Fruit fly (Drosophila melanogaster): ENCODE data around the gene MED30.

Gene MED30

DNA sequence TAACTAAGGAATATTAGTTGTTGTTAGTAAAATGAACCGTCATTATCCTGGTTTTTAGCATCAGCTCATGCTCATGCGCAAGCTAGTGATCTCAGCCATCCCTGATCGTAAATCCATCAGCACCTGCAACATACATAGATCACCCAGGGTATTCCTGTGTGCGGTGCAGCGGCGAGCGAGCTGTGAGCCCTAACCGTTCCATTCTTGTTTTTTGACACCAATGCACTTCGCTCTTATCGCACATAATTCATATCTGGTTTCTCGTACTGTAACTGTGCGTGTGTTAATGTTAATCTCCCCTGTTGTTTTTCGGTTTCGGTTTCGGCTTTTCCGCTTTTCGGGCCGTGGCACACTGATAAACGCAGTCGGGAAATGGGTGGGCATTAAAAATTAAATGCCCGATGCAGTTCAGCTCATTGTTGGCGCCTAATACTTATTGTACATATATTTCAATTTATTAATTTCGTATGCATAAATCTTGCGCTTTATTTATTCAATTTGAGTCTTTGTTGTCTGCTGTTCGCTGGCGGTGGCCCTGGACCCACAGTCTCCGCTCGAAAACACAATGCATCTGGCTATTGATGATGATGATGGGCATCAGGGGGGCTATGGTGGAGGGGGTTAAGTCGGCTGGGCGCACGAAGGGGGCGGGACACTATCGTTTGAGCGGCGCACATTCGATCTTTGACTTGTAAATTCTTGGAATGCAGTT is 29.5 kb downstream of the MED30 start (continued):
- TF ChIP-seq Lim3 (GFP tag; IDR thresholded peaks at IDR 0.05) (no peak), CG9876 (GFP tag; optimal IDR thresholded peaks at IDR 0.05) (no peak), CG8388 (GFP tag; optimal IDR thresholded peaks at IDR 0.05) (no peak), ash1 (GFP tag; optimal IDR thresholded peaks at IDR 0.05) (no peak), Pdp1 (GFP tag; optimal IDR thresholded peaks at IDR 0.05) (peak in 1 of 2 experiments; percentile 17), da (GFP tag; optimal IDR thresholded peaks at IDR 0.05) (no peak), unpg (GFP tag; optimal IDR thresholded peaks at IDR 0.05) (no peak), Dll (GFP tag; IDR thresholded peaks at IDR 0.05; ENCODE audit: partially characterized antibody) (no peak), CG7271 (tag; optimal IDR thresholded peaks at IDR 0.05) (no peak), Mes4 (GFP tag; optimal IDR thresholded peaks at IDR 0.05) (no peak), GATAe (GFP tag; conservative IDR thresholded peaks at IDR 0.05) (no peak), kni (GFP tag; optimal IDR thresholded peaks at IDR 0.05) (peak; percentile 18), CG15269 (tag; optimal IDR thresholded peaks at IDR 0.05) (no peak), pnt (GFP tag; optimal IDR thresholded peaks at IDR 0.05) (no peak), pum (GFP tag; optimal IDR thresholded peaks at IDR 0.05) (no peak), CG17328 (GFP tag; IDR thresholded peaks at IDR 0.05) (0 out of 2 replicates have a peak, but pooled peaks have one; percentile 6), H15 (GFP tag; IDR thresholded peaks at IDR 0.05) (no peak), D19A (tag; optimal IDR thresholded peaks at IDR 0.05) (peak; percentile 53), vvl (GFP tag; IDR thresholded peaks at IDR 0.05) (peak; percentile 60), CG16813 (GFP tag; IDR thresholded peaks at IDR 0.05; ENCODE audit: partially characterized antibody) (no peak), Scr (GFP tag; IDR thresholded peaks at IDR 0.05; ENCODE audit: partially characterized antibody) (no peak), ranshi (GFP tag; IDR thresholded peaks at IDR 0.05) (no peak), CG14667 (GFP tag; IDR thresholded peaks at IDR 0.05) (no peak), PHDP (tag; optimal IDR thresholded peaks at IDR 0.05) (no peak), CG15601 (tag; optimal IDR thresholded peaks at IDR 0.05) (peak; percentile 1), Poxn (GFP tag; IDR thresholded peaks at IDR 0.05) (no peak), gcm (GFP tag; optimal IDR thresholded peaks at IDR 0.05) (no peak), sens-2 (GFP tag; IDR thresholded peaks at IDR 0.05) (no peak), dmrt11E (tag; optimal IDR thresholded peaks at IDR 0.05) (peak; percentile 31), CG12391 (tag; optimal IDR thresholded peaks at IDR 0.05) (no peak), sr (GFP tag; IDR thresholded peaks at IDR 0.05) (no peak), gt (GFP tag; IDR thresholded peaks at IDR 0.05) (no peak), CG12769 (tag; optimal IDR thresholded peaks at IDR 0.05) (no peak), oc (tag; optimal IDR thresholded peaks at IDR 0.05) (peak; percentile 78), unc-4 (GFP tag; IDR thresholded peaks at IDR 0.05; ENCODE audit: partially characterized antibody) (no peak), ab (GFP tag; optimal IDR thresholded peaks at IDR 0.05) (no peak), CG6254 (GFP tag; optimal IDR thresholded peaks at IDR 0.05) (no peak), mirr (GFP tag; optimal IDR thresholded peaks at IDR 0.05) (no peak), Vsx1 (GFP tag; optimal IDR thresholded peaks at IDR 0.05) (no peak), en (GFP tag; optimal IDR thresholded peaks at IDR 0.05) (no peak), Blimp-1 (GFP tag; optimal IDR thresholded peaks at IDR 0.05) (no peak), CG11504 (tag; optimal IDR thresholded peaks at IDR 0.05) (no peak), zen (tag; optimal IDR thresholded peaks at IDR 0.05) (no peak), CG10543 (GFP tag; optimal IDR thresholded peaks at IDR 0.05) (peak; percentile 30), Hsf (GFP tag; optimal IDR thresholded peaks at IDR 0.05) (no peak), chm (GFP tag; IDR thresholded peaks at IDR 0.05) (0 out of 2 replicates have a peak, but pooled peaks have one; percentile 15), CG6654 (GFP tag; optimal IDR thresholded peaks at IDR 0.05) (no peak), dimm (GFP tag; IDR thresholded peaks at IDR 0.05) (no peak), org-1 (GFP tag; optimal IDR thresholded peaks at IDR 0.05) (no peak)

All from whole organism, embryonic.